Fruit fly (Drosophila melanogaster) whole organism, pupa: ENCODE measurements around the gene CG7781.

Experiments used
- CG10348 ChIP-seq: fragments of 200-800 bp; sonication (Bioruptor generic); IDR thresholded peaks from 2 replicates; pipeline ENCODE4 v1.3.6; 2022; ENCODE audit warnings: missing biosample characterization, missing genetic modification characterization
- CG12605 ChIP-seq: fragments of 200-800 bp; sonication (Bioruptor generic); IDR thresholded peaks from 2 replicates; pipeline ENCODE4 v1.3.6; 2022; ENCODE audit warnings: missing biosample characterization, missing genetic modification characterization
- CG13204 ChIP-seq: fragments of 200-800 bp; sonication (Bioruptor generic); optimal IDR thresholded peaks from 2 replicates; lab custom pipeline; 2018; ENCODE audit warnings: missing biosample characterization, mild to moderate bottlenecking, missing genetic modification characterization, moderate library complexity
- CG14655 ChIP-seq: fragments of 200-800 bp; sonication (Bioruptor generic); optimal IDR thresholded peaks from 3 replicates; lab custom pipeline; 2017; ENCODE audit warnings: mild to moderate bottlenecking, missing biosample characterization, missing genetic modification reagents, missing genetic modification characterization
- CG15710 ChIP-seq: fragments of 200-800 bp; sonication (Bioruptor generic); optimal IDR thresholded peaks from 2 replicates; lab custom pipeline; 2018; ENCODE audit warnings: missing biosample characterization, mild to moderate bottlenecking, missing genetic modification characterization, moderate library complexity
- CG17806 ChIP-seq: fragments of 200-800 bp; sonication (Bioruptor generic); optimal IDR thresholded peaks from 2 replicates; lab custom pipeline; 2018; ENCODE audit warnings: missing biosample characterization, mild to moderate bottlenecking, missing genetic modification characterization, moderate library complexity
- CG32121 ChIP-seq: fragments of 200-800 bp; sonication (Bioruptor generic); IDR thresholded peaks from 2 replicates; pipeline ENCODE4 v1.3.6; 2022; ENCODE audit warnings: missing biosample characterization, missing genetic modification characterization
- CG34367 ChIP-seq: fragments of 200-800 bp; sonication (Bioruptor generic); optimal IDR thresholded peaks from 2 replicates; lab custom pipeline; 2018; ENCODE audit warnings: missing biosample characterization, mild to moderate bottlenecking, missing genetic modification characterization
- CG4496 ChIP-seq: fragments of 200-800 bp; sonication (Bioruptor generic); IDR thresholded peaks from 3 replicates; pipeline ENCODE4 v1.3.6; 2022; ENCODE audit warnings: missing biosample characterization, missing genetic modification characterization
- CG8159 ChIP-seq: fragments of 200-800 bp; sonication (Bioruptor generic); optimal IDR thresholded peaks from 3 replicates; lab custom pipeline; 2018; ENCODE audit warnings: missing biosample characterization, mild to moderate bottlenecking, missing genetic modification characterization, moderate library complexity
- CG8301 ChIP-seq: fragments of 200-800 bp; sonication (Bioruptor generic); optimal IDR thresholded peaks from 2 replicates; lab custom pipeline; 2018; ENCODE audit warnings: missing biosample characterization, mild to moderate bottlenecking, missing genetic modification characterization
- CG9948 ChIP-seq: fragments of 200-800 bp; sonication (Bioruptor generic); optimal IDR thresholded peaks from 2 replicates; lab custom pipeline; 2018; ENCODE audit warnings: missing biosample characterization, mild to moderate bottlenecking, missing genetic modification characterization, moderate library complexity
- D1 ChIP-seq: fragments of 200-800 bp; sonication (Bioruptor generic); optimal IDR thresholded peaks from 2 replicates; lab custom pipeline; 2018; ENCODE audit warnings: missing biosample characterization, mild to moderate bottlenecking, missing genetic modification characterization, moderate library complexity
- EcR ChIP-seq: fragments of 200-800 bp; sonication (Bioruptor generic); optimal IDR thresholded peaks from 3 replicates; lab custom pipeline; 2019; ENCODE audit warnings: missing biosample characterization, missing genetic modification characterization, mild to moderate bottlenecking, moderate library complexity, missing genetic modification reagents
- Ets98B ChIP-seq: fragments of 200-800 bp; sonication (Bioruptor generic); IDR thresholded peaks from 2 replicates; pipeline ENCODE4 v1.3.6; 2022; ENCODE audit warnings: missing biosample characterization, missing genetic modification characterization
- Pif1A ChIP-seq: fragments of 200-800 bp; sonication (Bioruptor generic); optimal IDR thresholded peaks from 3 replicates; lab custom pipeline; 2016; ENCODE audit warnings: missing biosample characterization, missing genetic modification characterization
- Pif1B ChIP-seq: fragments of 200-800 bp; sonication (Bioruptor generic); optimal IDR thresholded peaks from 3 replicates; lab custom pipeline; 2016; ENCODE audit warnings: missing biosample characterization, missing genetic modification characterization
- Snoo ChIP-seq: fragments of 200-800 bp; sonication (Bioruptor generic); optimal IDR thresholded peaks from 3 replicates; lab custom pipeline; 2017; ENCODE audit warnings: missing biosample characterization, mild to moderate bottlenecking, missing genetic modification characterization, inconsistent platforms
- fd96Ca ChIP-seq: fragments of 200-800 bp; sonication (Bioruptor generic); IDR thresholded peaks from 3 replicates; pipeline ENCODE4 v1.3.6; 2022; ENCODE audit warnings: missing biosample characterization, missing genetic modification characterization
- gl ChIP-seq: fragments of 200-800 bp; sonication (Bioruptor generic); optimal IDR thresholded peaks from 2 replicates; lab custom pipeline; 2018; ENCODE audit warnings: missing biosample characterization, mild to moderate bottlenecking, missing genetic modification characterization
- rn ChIP-seq: fragments of 200-800 bp; sonication (Bioruptor generic); IDR thresholded peaks from 2 replicates; pipeline ENCODE4 v1.3.6; 2022; ENCODE audit warnings: missing biosample characterization, missing genetic modification characterization

Gene CG7781

dm6 chr2L:8289352-8290091 lies 35.7 kb downstream of the CG7781 start:
- TF ChIP-seq Pif1B (GFP tag; lab: Kevin White, UChicago), result no peak
- TF ChIP-seq CG14655 (GFP tag; lab: Kevin White, UChicago), result peak; percentile 3
- TF ChIP-seq CG8301, result peak; percentile 1
- TF ChIP-seq, all 21 proteins: peak for 2

DNA sequence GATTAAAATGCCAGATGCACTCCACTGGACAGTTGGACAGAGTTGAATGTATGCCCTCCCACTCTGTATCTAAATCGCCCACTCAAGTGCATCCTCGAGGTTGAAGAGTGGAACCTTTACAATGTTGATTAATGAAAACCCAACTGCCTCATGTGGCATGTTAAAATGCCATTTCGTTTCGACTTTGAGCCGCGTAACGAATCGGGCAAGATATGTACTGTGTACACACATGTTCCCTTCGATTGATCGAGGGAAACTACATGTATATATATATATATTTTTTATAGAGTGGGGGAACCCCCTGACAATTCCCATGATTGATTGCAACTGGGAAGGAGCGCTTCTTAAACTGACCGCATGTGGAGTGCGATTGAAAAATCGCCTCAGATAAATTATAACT lies 37.1 kb downstream of the CG7781 start:
- TF ChIP-seq Ets98B (GFP tag; lab: Robert Waterston, UW), result no peak
- TF ChIP-seq CG8301, result no peak
- no peak for TF ChIP-seq CG32121 (GFP tag; lab: Robert Waterston, UW)
- no peak for TF ChIP-seq Snoo (tag; lab: Kevin White, UChicago)
- TF ChIP-seq CG14655 (GFP tag; lab: Kevin White, UChicago), result no peak
- no peak for TF ChIP-seq D1
- TF ChIP-seq CG13204 (GFP tag; lab: Kevin White, UChicago), result no peak
- no peak for TF ChIP-seq Pif1B (GFP tag; lab: Kevin White, UChicago)
- TF ChIP-seq CG4496 (GFP tag; lab: Robert Waterston, UW), result no peak
- TF ChIP-seq CG15710 (tag; lab: Kevin White, UChicago), result no peak
- no peak for TF ChIP-seq EcR (GFP tag; lab: Kevin White, UChicago)
- TF ChIP-seq gl, result no peak
- TF ChIP-seq rn (GFP tag; lab: Robert Waterston, UW), result no peak
- no peak for TF ChIP-seq fd96Ca (GFP tag; lab: Robert Waterston, UW)
- TF ChIP-seq CG12605 (GFP tag; lab: Robert Waterston, UW), result no peak
- TF ChIP-seq CG10348 (GFP tag; lab: Robert Waterston, UW), result no peak

- TF ChIP-seq rn (GFP tag; lab: Robert Waterston, UW), result no peak
- TF ChIP-seq CG9948 (tag; lab: Kevin White, UChicago), result no peak
- TF ChIP-seq CG8301, result no peak
- no peak for TF ChIP-seq CG32121 (GFP tag; lab: Robert Waterston, UW)
- no peak for TF ChIP-seq Snoo (tag; lab: Kevin White, UChicago)
- peak; percentile 87 for TF ChIP-seq EcR (GFP tag; lab: Kevin White, UChicago)
- TF ChIP-seq gl, result no peak
- no peak for TF ChIP-seq Ets98B (GFP tag; lab: Robert Waterston, UW)
Measured at dm6 chr2L:8286595-8286994, 38.6 kb downstream of the CG7781 start.

- TF ChIP-seq Pif1B (GFP tag; lab: Kevin White, UChicago) (no peak), CG15710 (tag; lab: Kevin White, UChicago) (no peak), Ets98B (GFP tag; lab: Robert Waterston, UW) (no peak), CG9948 (tag; lab: Kevin White, UChicago) (no peak), Snoo (tag; lab: Kevin White, UChicago) (no peak), CG8301 (no peak), CG17806 (no peak)
Measured at dm6 chr2L:8284913-8285619, 40.1 kb downstream of the CG7781 start.

- TF ChIP-seq fd96Ca (GFP tag; lab: Robert Waterston, UW) (no peak), CG9948 (tag; lab: Kevin White, UChicago) (no peak), CG15710 (tag; lab: Kevin White, UChicago) (no peak), CG13204 (GFP tag; lab: Kevin White, UChicago) (no peak), CG8159 (tag; lab: Kevin White, UChicago) (no peak)
- TF ChIP-seq, all 21 proteins: peak for 0
Measured at dm6 chr2L:8281872-8282271, 43.3 kb downstream of the CG7781 start.

DNA sequence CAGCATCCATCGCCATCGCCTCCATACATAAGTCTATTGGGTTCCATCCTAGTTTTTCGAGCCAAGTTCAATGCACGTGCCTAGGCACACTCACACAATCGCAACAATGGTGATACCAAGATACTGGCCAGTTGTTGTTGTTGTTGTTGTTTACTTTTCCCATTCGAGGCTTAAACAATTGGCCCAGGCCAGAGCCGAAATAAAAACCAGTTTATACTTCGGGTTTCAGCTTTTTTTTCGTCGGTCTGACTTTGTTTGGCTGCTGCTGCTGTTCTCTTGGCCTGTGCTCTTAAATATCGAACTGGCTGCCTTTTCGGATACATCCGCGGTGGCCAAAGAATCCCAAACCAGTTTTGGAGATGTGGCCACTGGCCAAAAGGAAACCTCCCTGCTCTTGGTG lies 45.0 kb downstream of the CG7781 start:
- TF ChIP-seq CG8159 (tag; lab: Kevin White, UChicago) (no peak), CG17806 (no peak), EcR (GFP tag; lab: Kevin White, UChicago) (peak; percentile 90), Ets98B (GFP tag; lab: Robert Waterston, UW) (no peak)

dm6 chr2L:8279400-8280065 lies 45.7 kb downstream of the CG7781 start:
- peak; percentile 88 for TF ChIP-seq gl
- TF ChIP-seq EcR (GFP tag; lab: Kevin White, UChicago), result peak; percentile 72
- TF ChIP-seq CG17806, result peak; percentile 94
- peak; percentile 93 for TF ChIP-seq CG8159 (tag; lab: Kevin White, UChicago)
- peak; percentile 91 for TF ChIP-seq CG15710 (tag; lab: Kevin White, UChicago)
- peak; percentile 85 for TF ChIP-seq fd96Ca (GFP tag; lab: Robert Waterston, UW)
- peak; percentile 92 for TF ChIP-seq Pif1B (GFP tag; lab: Kevin White, UChicago)
- TF ChIP-seq CG8301, result peak; percentile 91
- peak; percentile 92 for TF ChIP-seq CG9948 (tag; lab: Kevin White, UChicago)
- TF ChIP-seq CG12605 (GFP tag; lab: Robert Waterston, UW), result peak; percentile 77; the same call in 1 of the 2 replicates
- no peak for TF ChIP-seq CG32121 (GFP tag; lab: Robert Waterston, UW)
- TF ChIP-seq D1, result peak; percentile 66
- TF ChIP-seq CG10348 (GFP tag; lab: Robert Waterston, UW), result no peak
- peak; percentile 93 for TF ChIP-seq CG34367 (tag; lab: Kevin White, UChicago)
- peak; percentile 92 for TF ChIP-seq Pif1A (GFP tag; lab: Kevin White, UChicago)
- peak; percentile 92 for TF ChIP-seq Snoo (tag; lab: Kevin White, UChicago)
- TF ChIP-seq rn (GFP tag; lab: Robert Waterston, UW), result peak; percentile 60; the same call in 1 of the 2 replicates
- TF ChIP-seq CG4496 (GFP tag; lab: Robert Waterston, UW), result peak; percentile 86
- TF ChIP-seq CG14655 (GFP tag; lab: Kevin White, UChicago), result peak; percentile 94
- TF ChIP-seq CG13204 (GFP tag; lab: Kevin White, UChicago), result peak; percentile 82
- peak; percentile 77 for TF ChIP-seq Ets98B (GFP tag; lab: Robert Waterston, UW)
- TF ChIP-seq, all 21 proteins: peak for 19
